Fruit fly (Drosophila melanogaster): Measurements from ENCODE around the gene Rnmt.

dm6 chr2L:14995594-14996463 lies 13.9 kb upstream of the Rnmt start:
- TF ChIP-seq CG8478 (optimal IDR thresholded peaks at IDR 0.05) (no peak), CTCF (optimal IDR thresholded peaks at IDR 0.05) (no peak)

Measured in S2 (cell line).